Worm (Caenorhabditis elegans) whole organism, L2 larva: Measurements from ENCODE around the gene srz-11.

ENCODE experiments used
- crh-2 ChIP-seq: sonication (generic microtip); optimal IDR thresholded peaks from 2 replicates; lab custom pipeline; 2017; ENCODE audit warnings: missing biosample characterization, missing genetic modification characterization
- mab-5 ChIP-seq: fragments of 150-350 bp; optimal IDR thresholded peaks from 2 replicates; lab custom pipeline; 2014; ENCODE audit warnings: missing biosample characterization, missing genetic modification characterization
- nhr-10 ChIP-seq: sonication (generic microtip); optimal IDR thresholded peaks from 2 replicates; lab custom pipeline; 2017; ENCODE audit warnings: missing biosample characterization, missing genetic modification characterization
- nhr-237 ChIP-seq: fragments of 150-350 bp; optimal IDR thresholded peaks from 2 replicates; lab custom pipeline; 2014; ENCODE audit warnings: missing biosample characterization, missing genetic modification characterization
- nhr-25 ChIP-seq: fragments of 150-350 bp; sonication (generic microtip); optimal IDR thresholded peaks from 3 replicates; lab custom pipeline; 2014; ENCODE audit warnings: missing biosample characterization, missing genetic modification characterization
- unc-62 ChIP-seq: fragments of 150-350 bp; optimal IDR thresholded peaks from 2 replicates; lab custom pipeline; 2014; ENCODE audit warnings: missing biosample characterization, missing genetic modification reagents, missing genetic modification characterization

- no peak for TF ChIP-seq mab-5
- TF ChIP-seq nhr-10 (tag; lab: Kevin White, UChicago), result no peak
- no peak for TF ChIP-seq nhr-237 (tag; lab: Kevin White, UChicago)
- TF ChIP-seq crh-2 (tag; lab: Kevin White, UChicago), result no peak
- no peak for TF ChIP-seq nhr-25
- TF ChIP-seq unc-62 (GFP tag; lab: Kevin White, UChicago), result no peak
Measured at ce11 chrV:15152010-15152409, 10.9 kb upstream of the srz-11 start.
